Worm (Caenorhabditis elegans) whole organism, early embryonic: ENCODE results near the gene cap-2.

ENCODE experiments used
- aly-1 ChIP-seq: sonication (generic microtip); optimal IDR thresholded peaks from 2 replicates; lab custom pipeline; 2016; ENCODE audit warnings: missing genetic modification characterization, missing compliant biosample characterization
- ama-1 ChIP-seq: fragments of 150-350 bp; optimal IDR thresholded peaks from 2 replicates; lab custom pipeline; 2014
- hmbx-1 ChIP-seq: sonication (generic microtip); optimal IDR thresholded peaks from 2 replicates; lab custom pipeline; 2016; ENCODE audit warnings: mild to moderate bottlenecking, missing genetic modification characterization, missing compliant biosample characterization
- hnd-1 ChIP-seq: sonication (generic microtip); optimal IDR thresholded peaks from 2 replicates; lab custom pipeline; 2016; ENCODE audit warnings: missing genetic modification characterization, missing compliant biosample characterization
- pes-1 ChIP-seq: fragments of 200-800 bp; sonication (Bioruptor generic); IDR thresholded peaks from 2 replicates; pipeline ENCODE4 v1.3.6; 2022; ENCODE audit warnings: missing genetic modification reagents, missing genetic modification characterization, missing compliant biosample characterization
- tra-4 ChIP-seq: sonication (generic microtip); optimal IDR thresholded peaks from 2 replicates; lab custom pipeline; 2017; ENCODE audit warnings: missing genetic modification characterization, missing compliant biosample characterization

DNA sequence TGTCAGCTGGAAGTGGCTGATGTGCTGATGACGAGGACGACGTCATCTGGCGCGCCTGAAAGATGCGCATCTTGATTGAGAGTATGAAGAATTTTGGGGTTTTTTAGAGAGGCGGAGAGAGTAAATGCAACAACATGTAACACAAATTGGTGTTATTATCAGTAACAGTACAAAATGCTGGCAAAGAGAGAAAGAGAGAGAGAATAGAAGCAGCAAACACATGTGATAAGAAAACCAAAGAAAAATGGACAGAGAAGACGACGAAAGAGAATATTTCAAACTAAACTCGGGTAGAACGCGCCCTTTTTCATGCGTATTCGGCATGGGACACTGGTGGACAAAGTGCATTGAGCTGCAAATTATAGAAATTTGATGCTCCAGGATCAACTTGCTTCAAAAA lies 8.2 kb upstream of the cap-2 start, which contains the start of gene M106.3:
- TF ChIP-seq aly-1 (tag; lab: Kevin White, UChicago) = no peak
- TF ChIP-seq pes-1 (GFP tag; lab: Robert Waterston, UW) = no peak
- TF ChIP-seq hnd-1 (tag; lab: Kevin White, UChicago) = no peak
- TF ChIP-seq hmbx-1 (tag; lab: Kevin White, UChicago) = no peak
- TF ChIP-seq ama-1 (lab: Kevin White, UChicago) = no peak
- TF ChIP-seq tra-4 (tag; lab: Kevin White, UChicago) = no peak
